Fruit fly (Drosophila melanogaster) whole organism, embryonic: Measurements from ENCODE around the gene svr.

Experiments used
- CG5180 ChIP-seq: fragments of 200-800 bp; sonication (Bioruptor generic); optimal IDR thresholded peaks from 3 replicates; lab custom pipeline; 2017; ENCODE audit warnings: missing biosample characterization, missing genetic modification characterization, mild to moderate bottlenecking, moderate library complexity, missing genetic modification reagents

svr gene

dm6 chrX:546372-547006 lies 50.2 kb downstream of the svr start (continued):
- TF ChIP-seq CG5180 (GFP tag; lab: Kevin White, UChicago), result peak; percentile 47
